Worm (Caenorhabditis elegans) whole organism, early embryonic: ENCODE measurements around the gene mlt-8.

ENCODE experiments used
- flt-1 ChIP-seq: fragments of 200-800 bp; sonication (Bioruptor generic); IDR thresholded peaks from 2 replicates; pipeline ENCODE4 v1.3.6; 2022; ENCODE audit warnings: missing genetic modification characterization, missing compliant biosample characterization
- hnd-1 ChIP-seq: sonication (generic microtip); optimal IDR thresholded peaks from 2 replicates; lab custom pipeline; 2016; ENCODE audit warnings: missing genetic modification characterization, missing compliant biosample characterization
- pes-1 ChIP-seq: fragments of 200-800 bp; sonication (Bioruptor generic); IDR thresholded peaks from 2 replicates; pipeline ENCODE4 v1.3.6; 2022; ENCODE audit warnings: missing genetic modification reagents, missing genetic modification characterization, missing compliant biosample characterization

ce11 chrII:580189-580643 is 8.3 kb upstream of the mlt-8 start, which contains the start of the genes cdc-37 and W08F4.3:
- TF ChIP-seq pes-1, result no peak
- TF ChIP-seq hnd-1 (tag; lab: Kevin White, UChicago), result no peak
- TF ChIP-seq flt-1, result no peak
